Worm (Caenorhabditis elegans) whole organism, L4 larva: ENCODE results near the gene C36E6.2.

Experiments used
- aha-1 ChIP-seq: fragments of 150-350 bp; peaks from one replicate; lab custom pipeline; 2014; ENCODE audit warnings: missing biosample characterization, missing genetic modification characterization
- ceh-32 ChIP-seq: sonication (generic microtip); optimal IDR thresholded peaks from 2 replicates; lab custom pipeline; 2016; ENCODE audit warnings: mild to moderate bottlenecking, missing genetic modification characterization, missing compliant biosample characterization; ENCODE audit not compliant: poor library complexity
- dmd-6 ChIP-seq: fragments of 200-800 bp; sonication (Bioruptor generic); IDR thresholded peaks from 2 replicates; pipeline ENCODE4 v1.3.6; 2022; ENCODE audit warnings: missing genetic modification reagents, missing genetic modification characterization, missing compliant biosample characterization
- egl-27 ChIP-seq: sonication (generic microtip); optimal IDR thresholded peaks from 3 replicates; lab custom pipeline; 2017; ENCODE audit warnings: missing biosample characterization, missing genetic modification reagents, missing genetic modification characterization
- nhr-111 ChIP-seq: fragments of 200-800 bp; sonication (Bioruptor generic); optimal IDR thresholded peaks from 2 replicates; lab custom pipeline; 2018; ENCODE audit warnings: mild to moderate bottlenecking, missing genetic modification characterization, missing compliant biosample characterization
- zfp-2 ChIP-seq: sonication (generic microtip); optimal IDR thresholded peaks from 2 replicates; lab custom pipeline; 2016; ENCODE audit warnings: mild to moderate bottlenecking, missing genetic modification characterization, missing compliant biosample characterization
- ztf-11 ChIP-seq: fragments of 150-350 bp; optimal IDR thresholded peaks from 2 replicates; lab custom pipeline; 2014; ENCODE audit warnings: missing biosample characterization, missing genetic modification characterization

DNA sequence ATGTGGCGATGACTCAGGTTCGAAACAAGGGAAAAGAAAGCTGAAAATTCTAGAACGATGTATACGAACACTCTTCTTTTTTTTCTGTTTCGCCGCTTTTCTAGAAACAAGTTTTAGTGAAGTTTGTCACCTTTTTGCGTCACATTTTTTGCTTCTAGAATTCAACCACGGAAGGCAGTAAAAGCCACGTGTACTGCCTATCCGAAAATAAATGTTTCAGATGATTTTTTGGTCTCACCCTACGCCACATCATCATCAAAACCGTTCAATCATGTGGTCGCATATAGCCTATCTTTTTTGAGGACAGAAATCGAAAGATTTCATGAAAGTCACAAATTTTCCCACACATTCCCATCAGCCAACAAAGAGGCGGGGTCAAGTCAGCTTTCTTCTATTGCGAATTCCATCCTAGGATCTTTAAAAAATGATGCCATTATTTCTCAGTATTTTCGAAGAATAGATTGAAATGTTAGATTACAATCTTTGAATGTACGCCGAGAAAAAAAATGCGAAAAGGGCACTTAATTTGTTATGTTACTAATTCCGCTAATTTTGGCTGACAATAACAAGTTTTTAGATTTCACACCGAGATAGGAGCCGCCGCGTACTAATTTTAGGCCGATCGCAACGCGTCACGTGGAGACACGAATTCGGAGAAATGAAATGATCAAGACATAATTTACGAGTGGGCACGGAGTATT is 27.4 kb upstream of the C36E6.2 start:
- TF ChIP-seq dmd-6 (GFP tag; lab: Robert Waterston, UW) (peak; percentile 38; the same call in 1 of the 2 replicates), zfp-2 (tag; lab: Kevin White, UChicago) (no peak), ztf-11 (tag; lab: Kevin White, UChicago) (no peak), nhr-111 (GFP tag; lab: Kevin White, UChicago) (no peak), aha-1 (tag; lab: Kevin White, UChicago) (peak; percentile 44), egl-27 (tag; lab: Kevin White, UChicago) (no peak), ceh-32 (tag; lab: Kevin White, UChicago) (no peak)
